Fruit fly (Drosophila melanogaster) whole organism, prepupa: ENCODE measurements around the gene Sgp.

Source experiments
- Blimp-1 ChIP-seq: fragments of 200-800 bp; sonication (Bioruptor generic); optimal IDR thresholded peaks from 3 replicates; lab custom pipeline; 2017; ENCODE audit warnings: missing biosample characterization, missing genetic modification characterization, mild to moderate bottlenecking, moderate library complexity, missing genetic modification reagents
- CG10631 ChIP-seq: fragments of 200-800 bp; sonication (Bioruptor generic); optimal IDR thresholded peaks from 2 replicates; lab custom pipeline; 2016; ENCODE audit warnings: missing biosample characterization, missing genetic modification characterization
- CG10669 ChIP-seq: fragments of 200-800 bp; sonication (Bioruptor generic); optimal IDR thresholded peaks from 3 replicates; lab custom pipeline; 2018; ENCODE audit warnings: missing biosample characterization, mild to moderate bottlenecking, missing genetic modification characterization, moderate library complexity
- CG11294 ChIP-seq: fragments of 200-800 bp; sonication (Bioruptor generic); IDR thresholded peaks from 2 replicates; pipeline ENCODE4 v1.3.6; 2022; ENCODE audit warnings: missing biosample characterization, missing genetic modification characterization
- CG11762 ChIP-seq: fragments of 200-800 bp; sonication (Bioruptor generic); optimal IDR thresholded peaks from 3 replicates; lab custom pipeline; 2016; ENCODE audit warnings: missing biosample characterization, missing genetic modification characterization; ENCODE audit not compliant: insufficient read depth
- CG11902 ChIP-seq: fragments of 200-800 bp; sonication (Bioruptor generic); optimal IDR thresholded peaks from 3 replicates; lab custom pipeline; 2016; ENCODE audit warnings: missing biosample characterization, missing genetic modification characterization
- CG15336 ChIP-seq: fragments of 200-800 bp; sonication (Bioruptor generic); IDR thresholded peaks from 2 replicates; pipeline ENCODE4 v1.3.6; 2022; ENCODE audit warnings: missing biosample characterization, missing genetic modification characterization
- CG3032 ChIP-seq: fragments of 200-800 bp; optimal IDR thresholded peaks from 2 replicates; lab custom pipeline; 2019; ENCODE audit warnings: missing biosample characterization, mild to moderate bottlenecking, missing genetic modification characterization, moderate library complexity
- CG31627 ChIP-seq: fragments of 200-800 bp; sonication (Bioruptor generic); optimal IDR thresholded peaks from 3 replicates; lab custom pipeline; 2016; ENCODE audit warnings: missing biosample characterization, missing genetic modification characterization
- CG32006 ChIP-seq: fragments of 200-800 bp; sonication (Bioruptor generic); optimal IDR thresholded peaks from 3 replicates; lab custom pipeline; 2017; ENCODE audit warnings: missing biosample characterization, mild to moderate bottlenecking, missing genetic modification characterization
- CG34406 ChIP-seq: fragments of 200-800 bp; sonication (Bioruptor generic); optimal IDR thresholded peaks from 3 replicates; lab custom pipeline; 2016; ENCODE audit warnings: missing biosample characterization, missing genetic modification characterization
- CG3919 ChIP-seq: fragments of 200-800 bp; sonication (Bioruptor generic); optimal IDR thresholded peaks from 3 replicates; lab custom pipeline; 2016; ENCODE audit warnings: missing biosample characterization, missing genetic modification characterization
- CG4318 ChIP-seq: fragments of 200-800 bp; sonication (Bioruptor generic); optimal IDR thresholded peaks from 3 replicates; lab custom pipeline; 2017; ENCODE audit warnings: missing biosample characterization, mild to moderate bottlenecking, missing genetic modification characterization
- CG6276 ChIP-seq: fragments of 200-800 bp; sonication (Bioruptor generic); optimal IDR thresholded peaks from 2 replicates; lab custom pipeline; 2017; ENCODE audit warnings: missing biosample characterization, mild to moderate bottlenecking, missing genetic modification characterization
- CG6792 ChIP-seq: fragments of 200-800 bp; sonication (Bioruptor generic); optimal IDR thresholded peaks from 3 replicates; lab custom pipeline; 2016; ENCODE audit warnings: missing biosample characterization, missing genetic modification characterization
- CG6808 ChIP-seq: fragments of 200-800 bp; sonication (Bioruptor generic); optimal IDR thresholded peaks from 3 replicates; lab custom pipeline; 2017; ENCODE audit warnings: missing biosample characterization, missing genetic modification characterization, mild to moderate bottlenecking, moderate library complexity, missing genetic modification reagents
- CG6854 ChIP-seq: fragments of 200-800 bp; sonication (Bioruptor generic); optimal IDR thresholded peaks from 2 replicates; lab custom pipeline; 2017; ENCODE audit warnings: missing biosample characterization, mild to moderate bottlenecking, missing genetic modification characterization
- CG8319 ChIP-seq: fragments of 200-800 bp; sonication (Bioruptor generic); optimal IDR thresholded peaks from 3 replicates; lab custom pipeline; 2016; ENCODE audit warnings: missing biosample characterization, missing genetic modification characterization
- CG8632 ChIP-seq: fragments of 200-800 bp; sonication (Bioruptor generic); optimal IDR thresholded peaks from 3 replicates; lab custom pipeline; 2016; ENCODE audit warnings: missing biosample characterization, missing genetic modification characterization
- CG9139 ChIP-seq: fragments of 200-800 bp; sonication (Bioruptor generic); optimal IDR thresholded peaks from 3 replicates; lab custom pipeline; 2017; ENCODE audit warnings: missing biosample characterization, mild to moderate bottlenecking, missing genetic modification characterization
- Ets96B ChIP-seq: fragments of 200-800 bp; optimal IDR thresholded peaks from 2 replicates; lab custom pipeline; 2019; ENCODE audit warnings: missing biosample characterization, mild to moderate bottlenecking, missing genetic modification characterization, moderate library complexity
- Gug ChIP-seq: fragments of 200-800 bp; sonication (Bioruptor generic); IDR thresholded peaks from 2 replicates; pipeline ENCODE4 v1.3.6; 2022; ENCODE audit warnings: missing biosample characterization, missing genetic modification characterization
- Hr38 ChIP-seq: sonication (Bioruptor generic); optimal IDR thresholded peaks from 2 replicates; lab custom pipeline; 2016; ENCODE audit warnings: missing biosample characterization, missing genetic modification characterization
- Hr39 ChIP-seq: fragments of 200-800 bp; sonication (Bioruptor generic); optimal IDR thresholded peaks from 2 replicates; lab custom pipeline; 2016; ENCODE audit warnings: missing biosample characterization, missing genetic modification characterization
- Hr4 ChIP-seq: fragments of 200-800 bp; sonication (Bioruptor generic); optimal IDR thresholded peaks from 3 replicates; lab custom pipeline; 2016; ENCODE audit warnings: missing biosample characterization, missing genetic modification characterization
- Lpt ChIP-seq: fragments of 200-800 bp; sonication (Bioruptor generic); optimal IDR thresholded peaks from 3 replicates; lab custom pipeline; 2016; ENCODE audit warnings: missing biosample characterization, missing genetic modification characterization
- Met ChIP-seq: fragments of 200-800 bp; sonication (Bioruptor generic); optimal IDR thresholded peaks from 3 replicates; lab custom pipeline; 2016; ENCODE audit warnings: missing biosample characterization, missing genetic modification characterization
- Smox ChIP-seq: fragments of 200-800 bp; sonication (Bioruptor generic); optimal IDR thresholded peaks from 3 replicates; lab custom pipeline; 2016; ENCODE audit warnings: missing biosample characterization, missing genetic modification characterization
- Sox102F ChIP-seq: fragments of 200-800 bp; sonication (Bioruptor generic); optimal IDR thresholded peaks from 2 replicates; lab custom pipeline; 2016; ENCODE audit warnings: missing biosample characterization, mild to moderate bottlenecking, missing genetic modification characterization
- acj6 ChIP-seq: fragments of 200-800 bp; sonication (Bioruptor generic); optimal IDR thresholded peaks from 3 replicates; lab custom pipeline; 2016; ENCODE audit warnings: missing biosample characterization, missing genetic modification characterization
- cyc ChIP-seq: fragments of 200-800 bp; sonication (Bioruptor generic); optimal IDR thresholded peaks from 3 replicates; lab custom pipeline; 2016; ENCODE audit warnings: missing biosample characterization, missing genetic modification characterization
- dac ChIP-seq: fragments of 200-800 bp; sonication (Bioruptor generic); optimal IDR thresholded peaks from 2 replicates; lab custom pipeline; 2017; ENCODE audit warnings: missing biosample characterization, mild to moderate bottlenecking, missing genetic modification characterization
- dsx ChIP-seq: fragments of 200-800 bp; optimal IDR thresholded peaks from 3 replicates; lab custom pipeline; 2019; ENCODE audit warnings: missing biosample characterization, mild to moderate bottlenecking, missing genetic modification characterization, moderate library complexity; ENCODE audit not compliant: poor library complexity, severe bottlenecking
- esn ChIP-seq: fragments of 200-800 bp; sonication (Bioruptor generic); optimal IDR thresholded peaks from 2 replicates; lab custom pipeline; 2016; ENCODE audit warnings: missing biosample characterization, mild to moderate bottlenecking, missing genetic modification characterization, moderate library complexity
- fd59A ChIP-seq: fragments of 200-800 bp; sonication (Bioruptor generic); optimal IDR thresholded peaks from 2 replicates; lab custom pipeline; 2017; ENCODE audit warnings: missing biosample characterization, mild to moderate bottlenecking, missing genetic modification characterization, missing genetic modification reagents
- fd85E ChIP-seq: fragments of 200-800 bp; sonication (Bioruptor generic); optimal IDR thresholded peaks from 3 replicates; lab custom pipeline; 2016; ENCODE audit warnings: missing biosample characterization, missing genetic modification characterization
- fkh ChIP-seq: fragments of 200-800 bp; sonication (Bioruptor generic); optimal IDR thresholded peaks from 3 replicates; lab custom pipeline; 2017; ENCODE audit warnings: missing biosample characterization, mild to moderate bottlenecking, missing genetic modification characterization, moderate library complexity
- lz ChIP-seq: fragments of 200-800 bp; sonication (Bioruptor generic); optimal IDR thresholded peaks from 3 replicates; lab custom pipeline; 2016; ENCODE audit warnings: missing biosample characterization, missing genetic modification characterization
- net ChIP-seq: fragments of 200-800 bp; sonication (Bioruptor generic); optimal IDR thresholded peaks from 3 replicates; lab custom pipeline; 2016; ENCODE audit warnings: missing biosample characterization, missing genetic modification characterization
- pdm3 ChIP-seq: fragments of 200-800 bp; sonication (Bioruptor generic); optimal IDR thresholded peaks from 3 replicates; lab custom pipeline; 2016; ENCODE audit warnings: missing biosample characterization, missing genetic modification characterization
- salr ChIP-seq, 2 experiments: fragments of 200-800 bp; sonication (Bioruptor generic); optimal IDR thresholded peaks; 3 replicates each; lab custom pipeline; 2016 to 2018; ENCODE audit warnings: missing biosample characterization in 2 of 2, missing genetic modification characterization in 2 of 2, mild to moderate bottlenecking in 1 of 2
- ss ChIP-seq, 2 experiments: fragments of 200-800 bp; sonication (Bioruptor generic); optimal IDR thresholded peaks; 2 replicates in 1 of 2; 3 replicates in 1 of 2; lab custom pipeline; 2017 to 2018; ENCODE audit warnings: mild to moderate bottlenecking in 2 of 2, missing biosample characterization in 2 of 2, missing genetic modification characterization in 2 of 2, moderate library complexity in 1 of 2
- svp ChIP-seq: fragments of 200-800 bp; sonication (Bioruptor generic); peaks from one replicate; lab custom pipeline; 2016; ENCODE audit warnings: missing biosample characterization, missing genetic modification characterization
- topi ChIP-seq: fragments of 200-800 bp; sonication (Bioruptor generic); optimal IDR thresholded peaks from 3 replicates; lab custom pipeline; 2016; ENCODE audit warnings: missing biosample characterization, missing genetic modification characterization

The Sgp gene

dm6 chr2L:8534515-8535295 lies 15.2 kb downstream of the Sgp start (continued):
- peak; percentile 98 for TF ChIP-seq dac (GFP tag; lab: Kevin White, UChicago)
- TF ChIP-seq CG15336 (GFP tag; lab: Robert Waterston, UW) = peak; percentile 99
- TF ChIP-seq CG6792 (GFP tag; lab: Kevin White, UChicago) = peak; percentile 98
- peak; percentile 95 for TF ChIP-seq dsx (GFP tag; lab: Kevin White, UChicago)
- peak; percentile 98 for TF ChIP-seq topi (GFP tag; lab: Kevin White, UChicago)
- peak; percentile 91 for TF ChIP-seq CG9139 (GFP tag; lab: Kevin White, UChicago)
- TF ChIP-seq lz (GFP tag; lab: Kevin White, UChicago) = peak; percentile 98
- peak; percentile 97 for TF ChIP-seq fd59A (GFP tag; lab: Kevin White, UChicago)
- peak; percentile 97 for TF ChIP-seq CG8319 (GFP tag; lab: Kevin White, UChicago)

dm6 chr2L:8535394-8536176 lies 16.1 kb downstream of the Sgp start:
- TF ChIP-seq CG3032 (peak; percentile 94), lz (GFP tag; lab: Kevin White, UChicago) (peak; percentile 84), CG11294 (peak; percentile 51), Hr4 (GFP tag; lab: Kevin White, UChicago) (peak; percentile 88), CG10631 (GFP tag; lab: Kevin White, UChicago) (peak; percentile 92), CG6276 (GFP tag; lab: Kevin White, UChicago) (peak; percentile 94), CG31627 (GFP tag; lab: Kevin White, UChicago) (peak; percentile 74), CG32006 (GFP tag; lab: Kevin White, UChicago) (peak; percentile 97), CG6792 (GFP tag; lab: Kevin White, UChicago) (peak; percentile 90), net (GFP tag; lab: Kevin White, UChicago) (peak; percentile 86), cyc (GFP tag; lab: Kevin White, UChicago) (peak; percentile 69), Hr39 (GFP tag; lab: Kevin White, UChicago) (peak; percentile 67), fkh (GFP tag; lab: Kevin White, UChicago) (peak; percentile 40), Met (GFP tag; lab: Kevin White, UChicago) (peak; percentile 81), pdm3 (GFP tag; lab: Kevin White, UChicago) (peak; percentile 77), CG11762 (GFP tag; lab: Kevin White, UChicago) (peak; percentile 87), Sox102F (GFP tag; lab: Kevin White, UChicago) (peak; percentile 83), Blimp-1 (GFP tag; lab: Kevin White, UChicago) (peak; percentile 89), CG34406 (GFP tag; lab: Kevin White, UChicago) (peak; percentile 93), fd85E (GFP tag; lab: Kevin White, UChicago) (no peak), svp (GFP tag; lab: Kevin White, UChicago) (peak; percentile 82), CG11902 (GFP tag; lab: Kevin White, UChicago) (peak; percentile 86), CG8632 (GFP tag; lab: Kevin White, UChicago) (peak; percentile 89), Hr38 (no peak), CG6854 (peak; percentile 86), CG6808 (peak; percentile 87), dac (GFP tag; lab: Kevin White, UChicago) (peak; percentile 83), CG8319 (GFP tag; lab: Kevin White, UChicago) (peak; percentile 79), CG10669 (GFP tag; lab: Kevin White, UChicago) (peak; percentile 91), acj6 (GFP tag; lab: Kevin White, UChicago) (peak; percentile 92), Smox (peak; percentile 80), Gug (GFP tag; lab: Robert Waterston, UW) (peak; percentile 85; the same call in 1 of the 2 replicates), Ets96B (tag; lab: Kevin White, UChicago) (peak; percentile 89), esn (GFP tag; lab: Kevin White, UChicago) (peak; percentile 92), CG15336 (GFP tag; lab: Robert Waterston, UW) (peak; percentile 83; the same call in 1 of the 2 replicates), Lpt (GFP tag; lab: Kevin White, UChicago) (peak; percentile 72), salr (GFP tag; optimal IDR thresholded peaks at IDR 0.05; lab: Kevin White, UChicago) (peak; percentile 53 to 95), fd59A (GFP tag; lab: Kevin White, UChicago) (peak; percentile 80), CG3919 (GFP tag; lab: Kevin White, UChicago) (peak; percentile 92), CG4318 (GFP tag; lab: Kevin White, UChicago) (peak; percentile 92), ss (GFP tag; optimal IDR thresholded peaks at IDR 0.05; lab: Kevin White, UChicago) (peak; percentile 81 to 90)
